Worm (Caenorhabditis elegans): ENCODE results near the gene Y54E2A.5.

Y54E2A.5 gene

ce11 chrII:14772113-14772512 is 14.5 kb upstream of the Y54E2A.5 start:
- no peak for TF ChIP-seq ceh-13 (GFP tag; optimal IDR thresholded peaks at IDR 0.05)
- TF ChIP-seq hmg-4 (GFP tag; optimal IDR thresholded peaks at IDR 0.05): no peak
- no peak for TF ChIP-seq pes-1 (GFP tag; IDR thresholded peaks at IDR 0.05)
- TF ChIP-seq hmbx-1 (tag; optimal IDR thresholded peaks at IDR 0.05): no peak
- TF ChIP-seq B0310.2 (tag; optimal IDR thresholded peaks at IDR 0.05): no peak
- no peak for TF ChIP-seq scrt-1 (GFP tag; IDR thresholded peaks at IDR 0.05)
- no peak for TF ChIP-seq ama-1 (optimal IDR thresholded peaks at IDR 0.05)
- TF ChIP-seq hnd-1 (tag; optimal IDR thresholded peaks at IDR 0.05): no peak
- TF ChIP-seq ets-7 (tag; optimal IDR thresholded peaks at IDR 0.05): no peak
- no peak for TF ChIP-seq tbx-11 (GFP tag; IDR thresholded peaks at IDR 0.05)
- no peak for TF ChIP-seq F13C5.2 (tag; optimal IDR thresholded peaks at IDR 0.05)
- TF ChIP-seq ceh-36 (tag; optimal IDR thresholded peaks at IDR 0.05): no peak
- no peak for TF ChIP-seq flt-1 (GFP tag; IDR thresholded peaks at IDR 0.05)
- TF ChIP-seq tbx-37 (GFP tag; conservative IDR thresholded peaks at IDR 0.05): no peak
- no peak for TF ChIP-seq tra-4 (tag; optimal IDR thresholded peaks at IDR 0.05)
- TF ChIP-seq aly-1 (tag; optimal IDR thresholded peaks at IDR 0.05): no peak
- no peak for TF ChIP-seq sea-1 (GFP tag; conservative IDR thresholded peaks at IDR 0.05)

DNA sequence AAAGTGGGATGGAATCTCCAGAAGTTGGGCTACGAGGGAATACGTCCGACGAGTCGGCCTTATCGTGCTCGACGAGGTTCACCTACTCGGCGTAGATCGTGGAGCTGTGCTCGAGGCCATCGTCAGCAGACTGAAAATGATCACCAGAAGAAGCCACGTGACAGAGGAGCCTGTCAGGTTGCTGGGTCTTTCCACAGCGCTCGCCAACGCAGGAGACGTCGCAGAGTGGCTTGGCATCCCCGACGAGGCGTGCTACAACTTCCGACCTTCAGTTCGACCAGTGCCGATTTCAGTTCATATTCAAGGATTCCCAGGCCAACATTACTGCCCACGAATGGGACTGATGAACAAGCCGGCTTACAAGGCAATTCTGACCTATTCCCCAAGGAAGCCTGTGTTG is 13.5 kb upstream of the Y54E2A.5 start:
- TF ChIP-seq flt-1 (GFP tag; IDR thresholded peaks at IDR 0.05) (no peak), scrt-1 (GFP tag; IDR thresholded peaks at IDR 0.05) (no peak), ama-1 (optimal IDR thresholded peaks at IDR 0.05) (no peak), ceh-36 (tag; optimal IDR thresholded peaks at IDR 0.05) (no peak), hnd-1 (tag; optimal IDR thresholded peaks at IDR 0.05) (no peak), aly-1 (tag; optimal IDR thresholded peaks at IDR 0.05) (no peak), tbx-37 (GFP tag; conservative IDR thresholded peaks at IDR 0.05) (no peak), F13C5.2 (tag; optimal IDR thresholded peaks at IDR 0.05) (no peak)

DNA sequence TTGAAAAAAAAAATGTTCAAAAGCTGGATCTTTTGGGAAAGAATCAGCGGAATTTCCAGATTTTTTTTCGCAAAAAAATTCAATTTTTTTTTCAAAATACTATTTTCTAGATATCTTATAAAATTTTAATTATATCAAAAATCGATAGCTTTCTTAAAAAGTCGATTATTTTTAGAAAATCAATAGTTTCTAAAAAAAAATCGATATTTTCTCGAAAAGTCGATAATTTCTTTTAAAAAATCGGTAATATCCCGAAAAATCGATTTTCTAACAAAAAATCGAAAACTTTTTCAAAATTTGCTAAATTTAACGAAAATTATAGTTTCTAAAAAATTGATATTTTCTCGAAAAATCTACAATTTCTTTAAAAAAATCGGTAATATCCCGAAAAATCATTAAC is 11.2 kb upstream of the Y54E2A.5 start:
- TF ChIP-seq B0310.2 (tag; optimal IDR thresholded peaks at IDR 0.05): no peak
- no peak for TF ChIP-seq tbx-11 (GFP tag; IDR thresholded peaks at IDR 0.05)
- TF ChIP-seq hmg-4 (GFP tag; optimal IDR thresholded peaks at IDR 0.05): no peak
- no peak for TF ChIP-seq tbx-37 (GFP tag; conservative IDR thresholded peaks at IDR 0.05)
- no peak for TF ChIP-seq ceh-36 (tag; optimal IDR thresholded peaks at IDR 0.05)
- TF ChIP-seq ets-7 (tag; optimal IDR thresholded peaks at IDR 0.05): no peak
- no peak for TF ChIP-seq F13C5.2 (tag; optimal IDR thresholded peaks at IDR 0.05)
- no peak for TF ChIP-seq ceh-13 (GFP tag; optimal IDR thresholded peaks at IDR 0.05)
- TF ChIP-seq flt-1 (GFP tag; IDR thresholded peaks at IDR 0.05): no peak
- TF ChIP-seq hnd-1 (tag; optimal IDR thresholded peaks at IDR 0.05): no peak
- TF ChIP-seq scrt-1 (GFP tag; IDR thresholded peaks at IDR 0.05): no peak
- TF ChIP-seq aly-1 (tag; optimal IDR thresholded peaks at IDR 0.05): no peak
- no peak for TF ChIP-seq ama-1 (optimal IDR thresholded peaks at IDR 0.05)
- TF ChIP-seq sea-1 (GFP tag; conservative IDR thresholded peaks at IDR 0.05): no peak
- no peak for TF ChIP-seq pes-1 (GFP tag; IDR thresholded peaks at IDR 0.05)
- no peak for TF ChIP-seq hmbx-1 (tag; optimal IDR thresholded peaks at IDR 0.05)
- TF ChIP-seq tra-4 (tag; optimal IDR thresholded peaks at IDR 0.05): no peak

ce11 chrII:14765697-14766096 is 8.1 kb upstream of the Y54E2A.5 start:
- TF ChIP-seq pes-1 (GFP tag; IDR thresholded peaks at IDR 0.05): 0 out of 2 replicates have a peak, but pooled peaks have one; percentile 48

DNA sequence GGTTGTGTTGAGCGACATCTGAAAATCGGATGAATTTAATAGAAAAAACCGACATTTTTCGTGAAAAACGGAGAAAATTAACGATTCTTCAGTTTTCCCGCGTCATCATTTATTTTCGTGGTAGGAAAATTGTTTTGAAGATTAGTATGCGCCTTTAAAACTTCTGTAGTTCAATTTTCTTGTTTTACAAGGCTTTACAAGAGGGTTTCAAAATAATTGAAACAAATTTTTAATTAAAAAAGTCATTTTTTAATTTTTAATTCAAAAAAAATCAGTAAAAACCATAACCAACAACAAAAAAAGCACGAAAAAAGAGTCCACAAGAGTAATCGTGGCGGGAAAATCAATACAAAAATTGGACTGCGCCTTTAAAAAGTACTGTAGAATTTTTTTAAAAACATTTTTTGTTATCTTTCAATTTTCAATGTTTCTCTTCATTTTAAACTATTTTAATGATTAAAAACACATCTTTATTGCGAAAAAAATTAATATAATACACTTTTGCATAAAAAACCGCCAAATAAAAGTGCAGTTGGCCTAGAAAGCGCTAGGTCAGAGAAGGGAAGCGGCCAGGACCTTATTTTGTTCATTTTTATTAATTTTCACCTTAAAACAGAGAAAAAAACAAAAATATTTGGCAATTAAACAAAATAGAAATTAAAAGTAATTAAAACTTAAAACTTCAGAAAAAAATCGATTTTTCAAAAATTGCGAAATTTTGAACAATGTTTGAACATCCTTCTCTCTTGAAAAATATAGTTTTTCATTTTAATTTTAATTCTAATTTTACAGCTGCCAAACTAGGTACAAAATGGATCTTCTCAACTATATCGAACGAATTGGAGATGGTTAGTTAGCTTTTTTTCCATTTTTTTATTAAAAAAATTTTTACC is 3.5 kb downstream of the Y54E2A.5 start, which contains the start of the genes tac-1 and Y54E2A.4:
tac-1 (minus strand) TSS at position 20 of the 893 bp plus-strand sequence.
Y54E2A.4 (plus strand) TSS at position 765 of the 893 bp plus-strand sequence.
- no peak for TF ChIP-seq tra-4 (tag; optimal IDR thresholded peaks at IDR 0.05)
- no peak for TF ChIP-seq ama-1 (optimal IDR thresholded peaks at IDR 0.05)
- TF ChIP-seq tbx-11 (GFP tag; IDR thresholded peaks at IDR 0.05): no peak
- no peak for TF ChIP-seq B0310.2 (tag; optimal IDR thresholded peaks at IDR 0.05)
- TF ChIP-seq pes-1 (GFP tag; IDR thresholded peaks at IDR 0.05): no peak
- TF ChIP-seq hmbx-1 (tag; optimal IDR thresholded peaks at IDR 0.05): no peak
- TF ChIP-seq ets-7 (tag; optimal IDR thresholded peaks at IDR 0.05): no peak
- TF ChIP-seq flt-1 (GFP tag; IDR thresholded peaks at IDR 0.05): no peak

DNA sequence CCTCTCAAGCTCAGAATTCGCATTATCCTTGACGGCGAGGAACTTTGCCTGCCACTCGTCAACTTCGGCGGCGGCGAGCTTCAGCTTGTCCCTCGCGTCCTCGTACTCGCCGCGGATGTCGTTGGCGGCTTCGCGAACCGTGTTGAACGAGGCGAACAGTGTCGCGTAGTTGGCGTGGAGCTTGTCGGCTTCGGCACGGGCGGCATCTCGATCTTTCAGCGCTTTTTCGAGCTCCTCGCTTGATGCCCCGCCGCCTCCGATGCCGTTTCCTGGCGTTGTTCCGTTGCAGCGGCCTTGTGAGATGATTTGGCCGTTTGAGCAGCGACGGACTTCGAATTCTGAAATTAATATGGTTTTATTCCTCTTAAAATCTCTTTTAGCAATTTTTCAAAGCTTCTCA is 4.4 kb downstream of the Y54E2A.5 start:
- no peak for TF ChIP-seq B0310.2 (tag; optimal IDR thresholded peaks at IDR 0.05)
- TF ChIP-seq ama-1 (optimal IDR thresholded peaks at IDR 0.05): no peak
- no peak for TF ChIP-seq hnd-1 (tag; optimal IDR thresholded peaks at IDR 0.05)
- TF ChIP-seq scrt-1 (GFP tag; IDR thresholded peaks at IDR 0.05): no peak
- no peak for TF ChIP-seq pes-1 (GFP tag; IDR thresholded peaks at IDR 0.05)
- no peak for TF ChIP-seq tbx-37 (GFP tag; conservative IDR thresholded peaks at IDR 0.05)
- no peak for TF ChIP-seq tra-4 (tag; optimal IDR thresholded peaks at IDR 0.05)
- TF ChIP-seq hmbx-1 (tag; optimal IDR thresholded peaks at IDR 0.05): no peak
- no peak for TF ChIP-seq hmg-4 (GFP tag; optimal IDR thresholded peaks at IDR 0.05)
- TF ChIP-seq flt-1 (GFP tag; IDR thresholded peaks at IDR 0.05): no peak
- no peak for TF ChIP-seq ets-7 (tag; optimal IDR thresholded peaks at IDR 0.05)
- TF ChIP-seq ceh-13 (GFP tag; optimal IDR thresholded peaks at IDR 0.05): no peak
- TF ChIP-seq tbx-11 (GFP tag; IDR thresholded peaks at IDR 0.05): no peak
- TF ChIP-seq ceh-36 (tag; optimal IDR thresholded peaks at IDR 0.05): no peak
- no peak for TF ChIP-seq sea-1 (GFP tag; conservative IDR thresholded peaks at IDR 0.05)

DNA sequence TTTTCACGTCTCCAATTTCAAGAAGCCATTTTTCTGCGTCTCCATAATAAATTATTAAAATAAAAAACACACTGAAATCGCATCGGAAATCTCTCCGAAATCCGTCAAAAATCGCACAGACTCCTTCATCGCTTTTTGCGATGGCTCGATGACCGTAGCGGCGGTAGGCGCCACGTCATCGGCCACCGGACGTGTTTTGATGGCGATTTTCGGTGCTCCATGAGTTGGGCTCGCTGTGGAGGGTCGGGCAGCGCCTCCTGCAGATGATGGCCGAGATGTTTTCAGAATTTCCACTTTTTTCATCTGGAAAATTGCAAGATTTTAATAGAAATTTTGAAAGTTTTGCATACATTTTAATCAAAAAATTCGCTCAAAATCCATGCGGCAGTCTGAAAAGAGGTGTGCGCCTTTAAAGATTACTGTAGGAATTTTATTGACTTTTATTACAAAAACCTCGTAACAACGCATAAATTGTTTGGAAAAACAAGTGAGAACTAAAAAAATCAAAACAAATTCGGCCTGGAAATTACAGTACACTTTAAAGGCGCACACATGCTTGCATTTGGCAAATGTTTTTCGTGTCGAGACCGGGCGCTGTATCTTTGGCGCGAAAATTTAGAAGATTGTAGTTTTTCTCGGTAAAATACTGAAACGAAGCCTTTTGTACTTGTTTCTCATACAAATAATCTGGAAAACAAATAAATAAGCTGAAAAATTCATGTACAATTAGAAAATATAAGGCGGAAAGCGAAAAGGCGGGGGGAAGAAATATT is 5.2 kb downstream of the Y54E2A.5 start, which contains the start of gene smg-9:
smg-9 (minus strand) TSS at position 663 of the 773 bp plus-strand sequence.
- TF ChIP-seq B0310.2 (tag; optimal IDR thresholded peaks at IDR 0.05) (no peak), F13C5.2 (tag; optimal IDR thresholded peaks at IDR 0.05) (no peak), scrt-1 (GFP tag; IDR thresholded peaks at IDR 0.05) (0 out of 2 replicates have a peak, but pooled peaks have one; percentile 25), aly-1 (tag; optimal IDR thresholded peaks at IDR 0.05) (no peak), pes-1 (GFP tag; IDR thresholded peaks at IDR 0.05) (no peak), tra-4 (tag; optimal IDR thresholded peaks at IDR 0.05) (no peak), hmbx-1 (tag; optimal IDR thresholded peaks at IDR 0.05) (no peak)
